Fruit fly (Drosophila melanogaster) whole organism, prepupa: ENCODE measurements around the gene Nsun5.

Experiments used
- Blimp-1 ChIP-seq: fragments of 200-800 bp; sonication (Bioruptor generic); optimal IDR thresholded peaks from 3 replicates; lab custom pipeline; 2017; ENCODE audit warnings: missing biosample characterization, missing genetic modification characterization, mild to moderate bottlenecking, moderate library complexity, missing genetic modification reagents
- CG15336 ChIP-seq: fragments of 200-800 bp; sonication (Bioruptor generic); IDR thresholded peaks from 2 replicates; pipeline ENCODE4 v1.3.6; 2022; ENCODE audit warnings: missing biosample characterization, missing genetic modification characterization
- CG1621 ChIP-seq: fragments of 200-800 bp; sonication (Bioruptor generic); optimal IDR thresholded peaks from 3 replicates; lab custom pipeline; 2018; ENCODE audit warnings: missing biosample characterization, mild to moderate bottlenecking, missing genetic modification characterization
- CG16779 ChIP-seq: fragments of 200-800 bp; sonication (Bioruptor generic); optimal IDR thresholded peaks from 3 replicates; lab custom pipeline; 2017; ENCODE audit warnings: missing biosample characterization, mild to moderate bottlenecking, missing genetic modification characterization
- CG31627 ChIP-seq: fragments of 200-800 bp; sonication (Bioruptor generic); optimal IDR thresholded peaks from 3 replicates; lab custom pipeline; 2016; ENCODE audit warnings: missing biosample characterization, missing genetic modification characterization
- CG32006 ChIP-seq: fragments of 200-800 bp; sonication (Bioruptor generic); optimal IDR thresholded peaks from 3 replicates; lab custom pipeline; 2017; ENCODE audit warnings: missing biosample characterization, mild to moderate bottlenecking, missing genetic modification characterization
- CG34406 ChIP-seq: fragments of 200-800 bp; sonication (Bioruptor generic); optimal IDR thresholded peaks from 3 replicates; lab custom pipeline; 2016; ENCODE audit warnings: missing biosample characterization, missing genetic modification characterization
- CG3919 ChIP-seq: fragments of 200-800 bp; sonication (Bioruptor generic); optimal IDR thresholded peaks from 3 replicates; lab custom pipeline; 2016; ENCODE audit warnings: missing biosample characterization, missing genetic modification characterization
- CG4318 ChIP-seq: fragments of 200-800 bp; sonication (Bioruptor generic); optimal IDR thresholded peaks from 3 replicates; lab custom pipeline; 2017; ENCODE audit warnings: missing biosample characterization, mild to moderate bottlenecking, missing genetic modification characterization
- CG6792 ChIP-seq: fragments of 200-800 bp; sonication (Bioruptor generic); optimal IDR thresholded peaks from 3 replicates; lab custom pipeline; 2016; ENCODE audit warnings: missing biosample characterization, missing genetic modification characterization
- CG6854 ChIP-seq: fragments of 200-800 bp; sonication (Bioruptor generic); optimal IDR thresholded peaks from 2 replicates; lab custom pipeline; 2017; ENCODE audit warnings: missing biosample characterization, mild to moderate bottlenecking, missing genetic modification characterization
- CG7368 ChIP-seq: fragments of 200-800 bp; sonication (Bioruptor generic); optimal IDR thresholded peaks from 3 replicates; lab custom pipeline; 2016; ENCODE audit warnings: missing biosample characterization, missing genetic modification characterization
- CG8119 ChIP-seq: fragments of 200-800 bp; sonication (Bioruptor generic); IDR thresholded peaks from 3 replicates; pipeline ENCODE4 v1.3.6; 2022; ENCODE audit warnings: missing biosample characterization, missing genetic modification characterization
- CG8632 ChIP-seq: fragments of 200-800 bp; sonication (Bioruptor generic); optimal IDR thresholded peaks from 3 replicates; lab custom pipeline; 2016; ENCODE audit warnings: missing biosample characterization, missing genetic modification characterization
- CG9139 ChIP-seq: fragments of 200-800 bp; sonication (Bioruptor generic); optimal IDR thresholded peaks from 3 replicates; lab custom pipeline; 2017; ENCODE audit warnings: missing biosample characterization, mild to moderate bottlenecking, missing genetic modification characterization
- Eip78C ChIP-seq: fragments of 200-800 bp; sonication (Bioruptor generic); peaks from one replicate; lab custom pipeline; 2016; ENCODE audit warnings: missing biosample characterization, missing genetic modification characterization
- Eip93F ChIP-seq: fragments of 200-800 bp; sonication (Bioruptor generic); optimal IDR thresholded peaks from 2 replicates; lab custom pipeline; 2016; ENCODE audit warnings: missing biosample characterization, mild to moderate bottlenecking, missing genetic modification characterization
- Ets96B ChIP-seq: fragments of 200-800 bp; optimal IDR thresholded peaks from 2 replicates; lab custom pipeline; 2019; ENCODE audit warnings: missing biosample characterization, mild to moderate bottlenecking, missing genetic modification characterization, moderate library complexity
- Gug ChIP-seq: fragments of 200-800 bp; sonication (Bioruptor generic); IDR thresholded peaks from 2 replicates; pipeline ENCODE4 v1.3.6; 2022; ENCODE audit warnings: missing biosample characterization, missing genetic modification characterization
- Hr39 ChIP-seq: fragments of 200-800 bp; sonication (Bioruptor generic); optimal IDR thresholded peaks from 2 replicates; lab custom pipeline; 2016; ENCODE audit warnings: missing biosample characterization, missing genetic modification characterization
- Hr4 ChIP-seq: fragments of 200-800 bp; sonication (Bioruptor generic); optimal IDR thresholded peaks from 3 replicates; lab custom pipeline; 2016; ENCODE audit warnings: missing biosample characterization, missing genetic modification characterization
- Lpt ChIP-seq: fragments of 200-800 bp; sonication (Bioruptor generic); optimal IDR thresholded peaks from 3 replicates; lab custom pipeline; 2016; ENCODE audit warnings: missing biosample characterization, missing genetic modification characterization
- Sox15 ChIP-seq: fragments of 200-800 bp; sonication (Bioruptor generic); optimal IDR thresholded peaks from 3 replicates; lab custom pipeline; 2016; ENCODE audit warnings: missing biosample characterization, missing genetic modification characterization
- cyc ChIP-seq: fragments of 200-800 bp; sonication (Bioruptor generic); optimal IDR thresholded peaks from 3 replicates; lab custom pipeline; 2016; ENCODE audit warnings: missing biosample characterization, missing genetic modification characterization
- dac ChIP-seq: fragments of 200-800 bp; sonication (Bioruptor generic); optimal IDR thresholded peaks from 2 replicates; lab custom pipeline; 2017; ENCODE audit warnings: missing biosample characterization, mild to moderate bottlenecking, missing genetic modification characterization
- dsx ChIP-seq: fragments of 200-800 bp; optimal IDR thresholded peaks from 3 replicates; lab custom pipeline; 2019; ENCODE audit warnings: missing biosample characterization, mild to moderate bottlenecking, missing genetic modification characterization, moderate library complexity; ENCODE audit not compliant: poor library complexity, severe bottlenecking
- eg ChIP-seq: fragments of 200-800 bp; sonication (Bioruptor generic); IDR thresholded peaks from 3 replicates; pipeline ENCODE4 v1.3.6; 2022; ENCODE audit warnings: missing biosample characterization, missing genetic modification characterization
- fd59A ChIP-seq: fragments of 200-800 bp; sonication (Bioruptor generic); optimal IDR thresholded peaks from 2 replicates; lab custom pipeline; 2017; ENCODE audit warnings: missing biosample characterization, mild to moderate bottlenecking, missing genetic modification characterization, missing genetic modification reagents
- fd85E ChIP-seq: fragments of 200-800 bp; sonication (Bioruptor generic); optimal IDR thresholded peaks from 3 replicates; lab custom pipeline; 2016; ENCODE audit warnings: missing biosample characterization, missing genetic modification characterization
- fkh ChIP-seq: fragments of 200-800 bp; sonication (Bioruptor generic); optimal IDR thresholded peaks from 3 replicates; lab custom pipeline; 2017; ENCODE audit warnings: missing biosample characterization, mild to moderate bottlenecking, missing genetic modification characterization, moderate library complexity
- lz ChIP-seq: fragments of 200-800 bp; sonication (Bioruptor generic); optimal IDR thresholded peaks from 3 replicates; lab custom pipeline; 2016; ENCODE audit warnings: missing biosample characterization, missing genetic modification characterization
- net ChIP-seq: fragments of 200-800 bp; sonication (Bioruptor generic); optimal IDR thresholded peaks from 3 replicates; lab custom pipeline; 2016; ENCODE audit warnings: missing biosample characterization, missing genetic modification characterization
- pdm3 ChIP-seq: fragments of 200-800 bp; sonication (Bioruptor generic); optimal IDR thresholded peaks from 3 replicates; lab custom pipeline; 2016; ENCODE audit warnings: missing biosample characterization, missing genetic modification characterization
- salr ChIP-seq, 2 experiments: fragments of 200-800 bp; sonication (Bioruptor generic); optimal IDR thresholded peaks; 3 replicates each; lab custom pipeline; 2016 to 2018; ENCODE audit warnings: missing biosample characterization in 2 of 2, missing genetic modification characterization in 2 of 2, mild to moderate bottlenecking in 1 of 2
- ss ChIP-seq, 2 experiments: fragments of 200-800 bp; sonication (Bioruptor generic); optimal IDR thresholded peaks; 2 replicates in 1 of 2; 3 replicates in 1 of 2; lab custom pipeline; 2017 to 2018; ENCODE audit warnings: mild to moderate bottlenecking in 2 of 2, missing biosample characterization in 2 of 2, missing genetic modification characterization in 2 of 2, moderate library complexity in 1 of 2
- svp ChIP-seq: fragments of 200-800 bp; sonication (Bioruptor generic); peaks from one replicate; lab custom pipeline; 2016; ENCODE audit warnings: missing biosample characterization, missing genetic modification characterization
- vri ChIP-seq: fragments of 200-800 bp; sonication (Bioruptor generic); optimal IDR thresholded peaks from 3 replicates; lab custom pipeline; 2016; ENCODE audit warnings: missing biosample characterization, mild to moderate bottlenecking, missing genetic modification characterization

Gene Nsun5

DNA sequence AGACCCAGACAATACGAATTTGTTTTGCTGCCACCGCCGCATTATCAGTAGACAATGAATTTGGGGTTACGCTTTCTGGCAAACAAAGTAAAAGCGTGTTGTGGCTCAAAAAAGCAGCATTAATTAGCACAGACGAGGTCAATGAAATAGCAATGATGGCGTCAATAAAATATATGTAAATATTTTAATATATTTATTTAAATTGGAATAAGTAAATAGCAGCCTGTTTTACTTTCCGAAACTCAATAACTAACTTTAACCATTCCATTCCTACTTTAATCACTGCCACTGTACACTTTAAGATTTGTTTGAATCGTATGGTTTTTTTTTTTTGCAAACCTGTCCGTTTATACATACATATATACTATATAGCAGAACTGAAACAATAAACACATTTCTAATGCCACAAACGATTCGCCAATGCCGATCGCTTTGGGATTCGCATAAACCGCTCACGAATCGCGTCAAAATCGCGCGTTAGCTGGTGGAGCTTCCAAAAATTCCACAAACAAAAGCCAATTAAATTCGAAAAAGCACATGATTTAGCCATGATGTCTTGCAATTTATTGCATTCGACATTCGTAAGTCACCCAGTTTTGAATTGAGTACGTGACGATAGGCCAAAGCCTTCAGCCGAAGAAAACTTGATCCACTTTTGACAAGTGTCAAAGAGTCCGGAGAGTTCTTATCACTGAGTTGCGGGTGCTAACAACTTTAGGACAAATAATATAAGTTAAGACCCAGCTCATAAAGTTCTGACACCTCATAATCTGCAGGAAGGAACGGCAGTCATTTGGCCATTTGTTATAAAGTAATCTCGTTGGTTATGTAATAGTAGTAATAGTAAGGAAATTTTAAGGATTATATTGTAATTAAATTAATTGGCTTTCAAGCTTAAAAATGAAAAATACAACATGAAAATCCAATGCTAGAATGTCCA, 10.0 kb downstream of the Nsun5 start (continued):
- TF ChIP-seq CG31627 (GFP tag; lab: Kevin White, UChicago) (no peak), lz (no peak), Eip93F (no peak), CG1621 (tag; lab: Kevin White, UChicago) (no peak), fkh (GFP tag; lab: Kevin White, UChicago) (peak; percentile 15), CG16779 (tag; lab: Kevin White, UChicago) (no peak), fd59A (no peak), CG4318 (no peak), dsx (no peak), Sox15 (GFP tag; lab: Kevin White, UChicago) (no peak), CG8632 (GFP tag; lab: Kevin White, UChicago) (peak; percentile 6), fd85E (GFP tag; lab: Kevin White, UChicago) (no peak), CG15336 (GFP tag; lab: Robert Waterston, UW) (peak; percentile 52), CG32006 (GFP tag; lab: Kevin White, UChicago) (peak; percentile 30), pdm3 (no peak), svp (GFP tag; lab: Kevin White, UChicago) (peak; percentile 82), Blimp-1 (GFP tag; lab: Kevin White, UChicago) (no peak), CG8119 (GFP tag; lab: Robert Waterston, UW) (peak; percentile 44; the same call in 2 of the 3 replicates), eg (GFP tag; lab: Robert Waterston, UW) (peak; percentile 70), Ets96B (tag; lab: Kevin White, UChicago) (no peak), Lpt (GFP tag; lab: Kevin White, UChicago) (no peak), CG3919 (no peak), ss (GFP tag; optimal IDR thresholded peaks at IDR 0.05; lab: Kevin White, UChicago) (no peak), CG7368 (GFP tag; lab: Kevin White, UChicago) (no peak), CG34406 (GFP tag; lab: Kevin White, UChicago) (no peak), vri (GFP tag; lab: Kevin White, UChicago) (no peak), salr (GFP tag; optimal IDR thresholded peaks at IDR 0.05; lab: Kevin White, UChicago) (no peak), Eip78C (GFP tag; lab: Kevin White, UChicago) (peak; percentile 45), Gug (GFP tag; lab: Robert Waterston, UW) (no peak), cyc (GFP tag; lab: Kevin White, UChicago) (no peak), Hr4 (GFP tag; lab: Kevin White, UChicago) (no peak), net (GFP tag; lab: Kevin White, UChicago) (peak; percentile 18), dac (GFP tag; lab: Kevin White, UChicago) (no peak), CG9139 (GFP tag; lab: Kevin White, UChicago) (no peak), CG6792 (GFP tag; lab: Kevin White, UChicago) (no peak)

DNA sequence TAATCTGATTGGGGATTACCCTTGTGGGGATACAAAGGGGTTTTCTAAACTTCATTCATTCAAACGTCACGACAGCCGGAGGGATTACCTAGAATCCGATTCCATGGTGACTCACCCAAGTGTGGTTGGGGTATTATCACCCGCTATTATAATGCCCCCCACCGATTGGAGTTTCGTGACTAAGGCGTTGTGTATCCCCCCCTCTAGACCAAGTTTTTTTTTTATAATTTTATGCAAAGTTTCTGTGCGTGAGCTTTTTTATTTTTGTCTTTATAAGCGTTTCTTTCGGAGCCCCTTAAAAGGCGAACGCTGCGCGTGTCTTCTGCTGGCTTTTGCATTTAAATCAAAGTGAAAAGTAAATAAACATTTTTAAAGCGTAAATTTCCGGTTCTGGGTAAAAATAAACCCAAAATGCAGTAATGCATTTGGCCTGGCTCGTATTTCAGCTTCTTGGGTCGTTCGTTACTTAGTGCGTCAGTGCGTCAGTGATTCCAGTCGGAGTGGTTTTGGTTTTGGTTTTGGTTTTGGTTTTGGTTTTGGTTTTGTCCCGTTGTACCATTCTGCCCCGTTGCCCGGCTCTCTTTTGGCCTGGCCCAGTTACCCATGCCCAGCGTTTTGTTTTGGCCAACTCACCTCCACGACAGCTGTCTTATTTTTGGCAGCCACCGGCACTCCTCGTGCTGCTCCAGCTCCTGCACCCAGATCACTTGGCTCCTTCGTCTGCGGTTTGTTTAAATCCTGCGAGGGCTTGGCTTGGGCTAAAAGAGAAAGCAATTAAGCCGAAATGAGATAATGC, 11.0 kb downstream of the Nsun5 start:
- TF ChIP-seq CG6854 (GFP tag; lab: Kevin White, UChicago) (peak; percentile 78), ss (GFP tag; optimal IDR thresholded peaks at IDR 0.05; lab: Kevin White, UChicago) (peak in 1 of 2 experiments; percentile 31), Hr39 (GFP tag; lab: Kevin White, UChicago) (no peak), Blimp-1 (GFP tag; lab: Kevin White, UChicago) (peak; percentile 63), Eip78C (GFP tag; lab: Kevin White, UChicago) (peak; percentile 58)
